Worm (Caenorhabditis elegans): Measurements from ENCODE around the gene twk-13.

- no peak for TF ChIP-seq him-1 (tag; optimal IDR thresholded peaks at IDR 0.05)
- no peak for TF ChIP-seq dao-5 (tag; optimal IDR thresholded peaks at IDR 0.05)
These were observed 39.5 kb upstream of the twk-13 start, which contains the start of gene K01D12.1 for ce11 chrV:12377256-12377655.

Data from whole organism, L4/young adult.